Fruit fly (Drosophila melanogaster) whole organism, embryonic: ENCODE data around the gene CG3337.

Experiments used
- Blimp-1 ChIP-seq: fragments of 200-800 bp; sonication (Bioruptor generic); optimal IDR thresholded peaks from 3 replicates; lab custom pipeline; 2018; ENCODE audit warnings: missing biosample characterization, missing genetic modification characterization, mild to moderate bottlenecking, moderate library complexity, missing genetic modification reagents
- C15 ChIP-seq: fragments of 200-800 bp; sonication (Bioruptor generic); IDR thresholded peaks from 3 replicates; pipeline ENCODE4 v1.3.6; 2022; ENCODE audit warnings: missing biosample characterization, missing genetic modification characterization
- CG10274 ChIP-seq: fragments of 200-800 bp; sonication (Bioruptor generic); optimal IDR thresholded peaks from 3 replicates; lab custom pipeline; 2017; ENCODE audit warnings: missing biosample characterization, mild to moderate bottlenecking, missing genetic modification characterization
- CG10431 ChIP-seq: fragments of 200-800 bp; sonication (Bioruptor generic); optimal IDR thresholded peaks from 3 replicates; lab custom pipeline; 2018; ENCODE audit warnings: missing biosample characterization, mild to moderate bottlenecking, missing genetic modification characterization
- CG14667 ChIP-seq: fragments of 200-800 bp; sonication (Bioruptor generic); IDR thresholded peaks from 2 replicates; pipeline ENCODE4 v1.3.6; 2022; ENCODE audit warnings: missing biosample characterization, missing genetic modification characterization
- CG14860 ChIP-seq: fragments of 200-800 bp; sonication (Bioruptor generic); IDR thresholded peaks from 3 replicates; pipeline ENCODE4 v1.3.6; 2022; ENCODE audit warnings: missing biosample characterization, missing genetic modification characterization; ENCODE audit not compliant: partially characterized antibody
- CG1647 ChIP-seq: fragments of 200-800 bp; sonication (Bioruptor generic); optimal IDR thresholded peaks from 3 replicates; lab custom pipeline; 2016; ENCODE audit warnings: missing biosample characterization, missing genetic modification characterization
- CG4328 ChIP-seq: fragments of 200-800 bp; sonication (Bioruptor generic); optimal IDR thresholded peaks from 3 replicates; lab custom pipeline; 2017; ENCODE audit warnings: missing biosample characterization, missing genetic modification reagents, missing genetic modification characterization
- CG4707 ChIP-seq: fragments of 200-800 bp; sonication (Bioruptor generic); optimal IDR thresholded peaks from 2 replicates; lab custom pipeline; 2018; ENCODE audit warnings: missing biosample characterization, mild to moderate bottlenecking, missing genetic modification characterization, moderate library complexity
- CG6791 ChIP-seq: fragments of 200-800 bp; sonication (Bioruptor generic); IDR thresholded peaks from 3 replicates; pipeline ENCODE4 v1.3.6; 2022; ENCODE audit warnings: missing biosample characterization, missing genetic modification characterization; ENCODE audit not compliant: partially characterized antibody
- CG6854 ChIP-seq: fragments of 200-800 bp; sonication (Bioruptor generic); optimal IDR thresholded peaks from 3 replicates; lab custom pipeline; 2017; ENCODE audit warnings: missing biosample characterization, mild to moderate bottlenecking, missing genetic modification characterization
- CG7357 ChIP-seq: fragments of 200-800 bp; sonication (Bioruptor generic); IDR thresholded peaks from 3 replicates; pipeline ENCODE4 v1.3.6; 2022; ENCODE audit warnings: missing biosample characterization, missing genetic modification characterization
- CG8924 ChIP-seq: fragments of 200-800 bp; optimal IDR thresholded peaks from 3 replicates; lab custom pipeline; 2019; ENCODE audit warnings: missing biosample characterization, mild to moderate bottlenecking, missing genetic modification characterization, moderate library complexity
- Camta ChIP-seq: fragments of 200-800 bp; sonication (Bioruptor generic); optimal IDR thresholded peaks from 2 replicates; lab custom pipeline; 2016; ENCODE audit warnings: missing biosample characterization, missing genetic modification characterization
- CkIIα-i1 ChIP-seq: fragments of 200-800 bp; sonication (Bioruptor generic); IDR thresholded peaks from 2 replicates; pipeline ENCODE4 v1.3.6; 2022; ENCODE audit warnings: missing biosample characterization, missing genetic modification characterization
- CoRest ChIP-seq: fragments of 200-800 bp; sonication (Bioruptor generic); optimal IDR thresholded peaks from 3 replicates; lab custom pipeline; 2018; ENCODE audit warnings: missing biosample characterization, mild to moderate bottlenecking, missing genetic modification characterization, moderate library complexity
- Eip74EF ChIP-seq, 2 experiments: fragments of 200-800 bp in 1 of 2; fragments of >200 bp in 1 of 2; sonication (Bioruptor generic) in 1 of 2; optimal IDR thresholded peaks; 2 replicates each; lab custom pipeline; 2017 to 2019; ENCODE audit warnings: missing biosample characterization in 2 of 2, missing genetic modification characterization in 2 of 2, mild to moderate bottlenecking in 1 of 2, moderate library complexity in 1 of 2
- Elba2 ChIP-seq: fragments of 200-800 bp; sonication (Bioruptor generic); optimal IDR thresholded peaks from 3 replicates; lab custom pipeline; 2016; ENCODE audit warnings: missing biosample characterization, missing genetic modification characterization
- Fer1 ChIP-seq: fragments of 200-800 bp; sonication (Bioruptor generic); optimal IDR thresholded peaks from 2 replicates; lab custom pipeline; 2017; ENCODE audit warnings: missing biosample characterization, mild to moderate bottlenecking, missing genetic modification characterization
- H15 ChIP-seq: fragments of 200-800 bp; sonication (Bioruptor generic); IDR thresholded peaks from 3 replicates; pipeline ENCODE4 v1.3.6; 2022; ENCODE audit warnings: missing biosample characterization, missing genetic modification characterization
- HLH4C ChIP-seq: fragments of 200-800 bp; sonication (Bioruptor generic); IDR thresholded peaks from 3 replicates; pipeline ENCODE4 v1.3.6; 2022; ENCODE audit warnings: missing biosample characterization, missing genetic modification characterization; ENCODE audit not compliant: partially characterized antibody
- Lim3 ChIP-seq: fragments of 200-800 bp; sonication (Bioruptor generic); IDR thresholded peaks from 2 replicates; pipeline ENCODE4 v1.3.6; 2022; ENCODE audit warnings: missing biosample characterization, missing genetic modification characterization
- Max ChIP-seq: fragments of 200-800 bp; sonication (Bioruptor generic); optimal IDR thresholded peaks from 2 replicates; lab custom pipeline; 2016; ENCODE audit warnings: missing biosample characterization, mild to moderate bottlenecking, missing genetic modification characterization
- NC2β ChIP-seq: fragments of 200-800 bp; sonication (Bioruptor generic); optimal IDR thresholded peaks from 2 replicates; lab custom pipeline; 2016; ENCODE audit warnings: missing biosample characterization, missing genetic modification characterization
- Neu2 ChIP-seq: fragments of 200-800 bp; sonication (Bioruptor generic); optimal IDR thresholded peaks from 3 replicates; lab custom pipeline; 2016; ENCODE audit warnings: missing biosample characterization, missing genetic modification characterization, borderline replicate concordance
- Optix ChIP-seq: fragments of 200-800 bp; sonication (Bioruptor generic); IDR thresholded peaks from 3 replicates; pipeline ENCODE4 v1.3.6; 2022; ENCODE audit warnings: missing biosample characterization, missing genetic modification characterization
- Pdp1 ChIP-seq, 2 experiments: fragments of 200-800 bp; sonication (Bioruptor generic); optimal IDR thresholded peaks; 3 replicates each; lab custom pipeline; 2016; ENCODE audit warnings: missing biosample characterization in 2 of 2, missing genetic modification characterization in 2 of 2, mild to moderate bottlenecking in 1 of 2, moderate library complexity in 1 of 2
- Spps ChIP-seq: fragments of 200-800 bp; sonication (Bioruptor generic); optimal IDR thresholded peaks from 2 replicates; lab custom pipeline; 2018; ENCODE audit warnings: missing biosample characterization, mild to moderate bottlenecking, missing genetic modification characterization
- TFAM ChIP-seq: fragments of 200-800 bp; sonication (Bioruptor generic); optimal IDR thresholded peaks from 2 replicates; lab custom pipeline; 2017; ENCODE audit warnings: missing biosample characterization, missing genetic modification characterization, inconsistent platforms
- Usf ChIP-seq: fragments of 200-800 bp; sonication (Bioruptor generic); optimal IDR thresholded peaks from 2 replicates; lab custom pipeline; 2017; ENCODE audit warnings: missing genotype, missing biosample characterization, missing genetic modification characterization
- ab ChIP-seq: fragments of 200-800 bp; sonication (Bioruptor generic); optimal IDR thresholded peaks from 2 replicates; lab custom pipeline; 2016; ENCODE audit warnings: missing biosample characterization, missing genetic modification characterization
- ap ChIP-seq: fragments of 200-800 bp; sonication (Bioruptor generic); IDR thresholded peaks from 2 replicates; pipeline ENCODE4 v1.3.6; 2022; ENCODE audit warnings: missing biosample characterization, missing genetic modification characterization
- az2 ChIP-seq: fragments of 200-800 bp; sonication (Bioruptor generic); optimal IDR thresholded peaks from 3 replicates; lab custom pipeline; 2016; ENCODE audit warnings: missing biosample characterization, missing genetic modification characterization
- cas ChIP-seq: fragments of 200-800 bp; sonication (Bioruptor generic); IDR thresholded peaks from 2 replicates; pipeline ENCODE4 v1.3.6; 2022; ENCODE audit warnings: missing biosample characterization, missing genetic modification characterization
- cato ChIP-seq: fragments of 200-800 bp; sonication (Bioruptor generic); optimal IDR thresholded peaks from 2 replicates; lab custom pipeline; 2016; ENCODE audit warnings: missing biosample characterization, missing genetic modification characterization, borderline replicate concordance
- caup ChIP-seq: fragments of 200-800 bp; sonication (Bioruptor generic); optimal IDR thresholded peaks from 3 replicates; lab custom pipeline; 2017; ENCODE audit warnings: missing biosample characterization, mild to moderate bottlenecking, missing genetic modification characterization, moderate library complexity; ENCODE audit not compliant: severe bottlenecking
- chif ChIP-seq, 2 experiments: fragments of 200-800 bp; sonication (Bioruptor generic); optimal IDR thresholded peaks; 3 replicates each; lab custom pipeline; 2016; ENCODE audit warnings: missing biosample characterization in 2 of 2, missing genetic modification characterization in 2 of 2
- danr ChIP-seq: fragments of 200-800 bp; sonication (Bioruptor generic); IDR thresholded peaks from 2 replicates; pipeline ENCODE4 v1.3.6; 2022; ENCODE audit warnings: missing biosample characterization, missing genetic modification characterization
- ems ChIP-seq: fragments of 200-800 bp; sonication (Bioruptor generic); optimal IDR thresholded peaks from 3 replicates; lab custom pipeline; 2016; ENCODE audit warnings: missing biosample characterization, missing genetic modification characterization
- jigr1 ChIP-seq: fragments of 200-800 bp; sonication (Bioruptor generic); IDR thresholded peaks from 3 replicates; pipeline ENCODE4 v1.3.6; 2022; ENCODE audit warnings: missing biosample characterization, missing genetic modification characterization
- nom ChIP-seq: fragments of 200-800 bp; sonication (Bioruptor generic); optimal IDR thresholded peaks from 2 replicates; lab custom pipeline; 2017; ENCODE audit warnings: missing biosample characterization, missing genetic modification characterization, mild to moderate bottlenecking, moderate library complexity, missing genetic modification reagents
- org-1 ChIP-seq: fragments of 200-800 bp; sonication (Bioruptor generic); optimal IDR thresholded peaks from 2 replicates; lab custom pipeline; 2017; ENCODE audit warnings: missing biosample characterization, missing genetic modification characterization
- pb ChIP-seq: fragments of 200-800 bp; sonication (Bioruptor generic); optimal IDR thresholded peaks from 3 replicates; lab custom pipeline; 2016; ENCODE audit warnings: missing biosample characterization, missing genetic modification characterization
- prd ChIP-seq, 3 experiments: fragments of >200 bp in 2 of 3; fragments of 200-800 bp in 1 of 3; sonication (Bioruptor generic) in 1 of 3; optimal IDR thresholded peaks in 2 of 3; IDR thresholded peaks in 1 of 3; 2 replicates in 2 of 3; 3 replicates in 1 of 3; pipeline versions ENCODE4 v1.3.6 to Lab custom; 2017 to 2022; ENCODE audit warnings: missing biosample characterization in 1 of 3, missing genetic modification characterization in 1 of 3
- pum ChIP-seq: fragments of 200-800 bp; sonication (Bioruptor generic); optimal IDR thresholded peaks from 2 replicates; lab custom pipeline; 2016; ENCODE audit warnings: missing biosample characterization, missing genetic modification characterization
- salm ChIP-seq: fragments of 200-800 bp; sonication (Bioruptor generic); optimal IDR thresholded peaks from 2 replicates; lab custom pipeline; 2018; ENCODE audit warnings: missing biosample characterization, mild to moderate bottlenecking, missing genetic modification characterization
- sens-2 ChIP-seq: fragments of 200-800 bp; sonication (Bioruptor generic); IDR thresholded peaks from 2 replicates; pipeline ENCODE4 v1.3.6; 2022; ENCODE audit warnings: missing biosample characterization, missing genetic modification characterization
- sim ChIP-seq: fragments of 200-800 bp; sonication (Bioruptor generic); IDR thresholded peaks from 2 replicates; pipeline ENCODE4 v1.3.6; 2022; ENCODE audit warnings: missing biosample characterization, missing genetic modification characterization
- tx ChIP-seq: fragments of 200-800 bp; sonication (Bioruptor generic); optimal IDR thresholded peaks from 2 replicates; lab custom pipeline; 2016; ENCODE audit warnings: missing biosample characterization, missing genetic modification characterization
- usp ChIP-seq: fragments of >200 bp; optimal IDR thresholded peaks from 2 replicates; lab custom pipeline; 2017; ENCODE audit warnings: missing biosample characterization, missing genetic modification characterization

CG3337 gene

DNA sequence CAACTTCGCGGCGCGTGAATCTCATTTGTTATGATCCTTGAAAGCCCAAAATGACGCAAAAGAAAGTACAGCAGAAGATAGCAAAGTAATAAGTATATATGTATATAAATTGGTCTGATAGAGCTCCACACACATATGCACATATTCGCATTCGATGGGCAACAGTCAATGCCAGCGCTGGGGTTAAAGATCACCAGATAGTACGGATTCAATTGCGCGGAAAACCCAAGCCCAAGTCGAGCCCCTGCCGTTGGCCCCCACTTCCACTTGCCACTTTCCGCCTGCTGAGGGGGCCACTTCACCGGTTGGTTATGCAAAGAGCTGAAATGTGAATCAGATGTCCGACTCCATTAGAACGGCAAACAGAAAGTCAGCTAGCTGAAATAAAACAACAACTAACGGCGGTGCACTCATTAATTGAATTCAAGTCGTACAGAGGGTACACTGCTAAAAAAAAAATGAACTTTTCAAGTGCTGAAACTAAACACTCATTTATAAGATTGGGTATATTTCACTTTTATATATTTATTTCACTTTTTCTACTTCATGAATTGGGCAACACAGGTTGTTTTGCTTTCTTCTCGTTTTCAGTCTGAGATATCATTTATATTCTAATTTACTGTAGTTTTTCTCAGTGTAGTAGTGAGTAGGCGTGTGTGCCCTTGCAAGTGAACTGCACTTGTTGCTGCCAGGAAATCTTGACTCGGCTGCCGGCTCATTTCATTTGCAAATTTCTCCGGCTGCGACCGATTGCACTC is 28.0 kb downstream of the CG3337 start (continued):
- TF ChIP-seq CoRest (tag; lab: Kevin White, UChicago) (peak; percentile 13), chif (GFP tag; optimal IDR thresholded peaks at IDR 0.05; lab: Kevin White, UChicago) (peak in 1 of 2 experiments; percentile 21), caup (GFP tag; lab: Kevin White, UChicago) (no peak), salm (tag; lab: Kevin White, UChicago) (no peak), CG4328 (GFP tag; lab: Kevin White, UChicago) (no peak), pum (no peak), CkIIα-i1 (no peak), ab (GFP tag; lab: Kevin White, UChicago) (no peak), Max (GFP tag; lab: Kevin White, UChicago) (no peak), NC2β (GFP tag; lab: Kevin White, UChicago) (no peak), jigr1 (GFP tag; lab: Robert Waterston, UW) (no peak), az2 (peak; percentile 26), pb (no peak), tx (no peak), HLH4C (GFP tag; lab: Robert Waterston, UW) (no peak), ap (GFP tag; lab: Robert Waterston, UW) (no peak), sim (GFP tag; lab: Robert Waterston, UW) (no peak), usp (GFP tag; lab: Kevin White, UChicago) (no peak), CG1647 (GFP tag; lab: Kevin White, UChicago) (no peak), CG10274 (GFP tag; lab: Kevin White, UChicago) (no peak), CG14860 (no peak)

- TF ChIP-seq Usf (GFP tag; lab: Kevin White, UChicago) (no peak), nom (GFP tag; lab: Kevin White, UChicago) (no peak), Camta (no peak), Elba2 (GFP tag; lab: Kevin White, UChicago) (no peak), Blimp-1 (GFP tag; lab: Kevin White, UChicago) (peak; percentile 26), sens-2 (no peak), Pdp1 (GFP tag; optimal IDR thresholded peaks at IDR 0.05; lab: Kevin White, UChicago) (peak in 1 of 2 experiments; percentile 7), cato (GFP tag; lab: Kevin White, UChicago) (no peak), ems (GFP tag; lab: Kevin White, UChicago) (no peak), Neu2 (GFP tag; lab: Kevin White, UChicago) (no peak), CG4707 (no peak), Spps (no peak), org-1 (GFP tag; lab: Kevin White, UChicago) (no peak), CG7357 (GFP tag; lab: Robert Waterston, UW) (no peak), CG14667 (GFP tag; lab: Robert Waterston, UW) (no peak), cas (GFP tag; lab: Robert Waterston, UW) (no peak), Fer1 (no peak), CG10431 (no peak), CG6854 (no peak), danr (GFP tag; lab: Robert Waterston, UW) (no peak), Eip74EF (GFP tag; optimal IDR thresholded peaks at IDR 0.05; lab: Kevin White, UChicago) (no peak), C15 (no peak), TFAM (no peak), Optix (GFP tag; lab: Robert Waterston, UW) (no peak), CG6791 (GFP tag; lab: Robert Waterston, UW) (no peak), Lim3 (GFP tag; lab: Robert Waterston, UW) (no peak), CG8924 (peak; percentile 28), H15 (GFP tag; lab: Robert Waterston, UW) (no peak), prd (optimal IDR thresholded peaks at IDR 0.05; lab: Kevin White, UChicago) (no peak), prd (GFP tag; IDR thresholded peaks at IDR 0.05; lab: Robert Waterston, UW) (no peak)
Measured at dm6 chr3R:21193742-21194141, 29.6 kb downstream of the CG3337 start.
